Worm (Caenorhabditis elegans): ENCODE data around the gene dsl-4.

dsl-4 gene

ce11 chrX:14115480-14116161 lies 25.4 kb downstream of the dsl-4 start, which contains the start of gene F28H6.7:
F28H6.7 (plus strand) TSS chrX:14116111.
- peak; percentile 8 for TF ChIP-seq pax-3 (tag; optimal IDR thresholded peaks at IDR 0.05)
- TF ChIP-seq pag-3 (tag; optimal IDR thresholded peaks at IDR 0.05; ENCODE audit: borderline replicate concordance, insufficient read depth): no peak
- TF ChIP-seq C34B4.2 (tag; optimal IDR thresholded peaks at IDR 0.05): no peak
- peak in 2 of 3 experiments; percentile 4 to 15 for TF ChIP-seq dpl-1 (GFP tag; optimal IDR thresholded peaks at IDR 0.05)
- TF ChIP-seq nhr-237 (tag; optimal IDR thresholded peaks at IDR 0.05): no peak
- no peak for TF ChIP-seq hlh-17 (GFP tag; optimal IDR thresholded peaks at IDR 0.05; ENCODE audit: borderline replicate concordance)
- TF ChIP-seq elt-3 (tag; optimal IDR thresholded peaks at IDR 0.05): peak in 1 of 6 experiments; percentile 24
- TF ChIP-seq tbx-2 (tag; optimal IDR thresholded peaks at IDR 0.05): peak; percentile 29
- TF ChIP-seq lin-35 (GFP tag; optimal IDR thresholded peaks at IDR 0.05): peak in 1 of 2 experiments; percentile 70
- no peak for TF ChIP-seq C04F5.9 (tag; optimal IDR thresholded peaks at IDR 0.05)
- TF ChIP-seq jun-1 (tag; optimal IDR thresholded peaks at IDR 0.05): no peak
- peak in 1 of 2 experiments; percentile 16 for TF ChIP-seq mdl-1 (tag; optimal IDR thresholded peaks at IDR 0.05)
- no peak for TF ChIP-seq ets-5 (GFP tag; IDR thresholded peaks at IDR 0.05)
- no peak for TF ChIP-seq ceh-63 (GFP tag; optimal IDR thresholded peaks at IDR 0.05)
- TF ChIP-seq irx-1 (tag; optimal IDR thresholded peaks at IDR 0.05): no peak
- TF ChIP-seq nhr-12 (tag; optimal IDR thresholded peaks at IDR 0.05): no peak
- no peak for TF ChIP-seq aha-1 (tag; optimal IDR thresholded peaks at IDR 0.05)
- peak; percentile 9 for TF ChIP-seq fos-1 (tag; optimal IDR thresholded peaks at IDR 0.05)
- no peak for TF ChIP-seq nhr-28 (tag; optimal IDR thresholded peaks at IDR 0.05)
- peak; percentile 41 for TF ChIP-seq nhr-20 (tag; optimal IDR thresholded peaks at IDR 0.05)
- no peak for TF ChIP-seq fkh-8 (tag; optimal IDR thresholded peaks at IDR 0.05)
- TF ChIP-seq nhr-90 (tag; optimal IDR thresholded peaks at IDR 0.05; ENCODE audit: poor library complexity): peak; percentile 51
- TF ChIP-seq ceh-82 (tag; optimal IDR thresholded peaks at IDR 0.05): no peak
- peak; percentile 39 for TF ChIP-seq rnt-1 (tag; optimal IDR thresholded peaks at IDR 0.05)
- TF ChIP-seq ceh-90 (tag; optimal IDR thresholded peaks at IDR 0.05): no peak
- TF ChIP-seq lin-13 (GFP tag; optimal IDR thresholded peaks at IDR 0.05): no peak
- TF ChIP-seq egl-13 (tag; optimal IDR thresholded peaks at IDR 0.05): no peak
- TF ChIP-seq lsy-2 (tag; optimal IDR thresholded peaks at IDR 0.05): no peak
- peak; percentile 36 for TF ChIP-seq elt-2 (tag; optimal IDR thresholded peaks at IDR 0.05)
- TF ChIP-seq efl-1 (optimal IDR thresholded peaks at IDR 0.05): no peak
- no peak for TF ChIP-seq efl-1 (GFP tag; optimal IDR thresholded peaks at IDR 0.05 in 1 of 2)
- TF ChIP-seq nhr-47 (tag; optimal IDR thresholded peaks at IDR 0.05): peak; percentile 37
- TF ChIP-seq lir-3 (tag; optimal IDR thresholded peaks at IDR 0.05; ENCODE audit: poor library complexity): no peak
- peak; percentile 23 for TF ChIP-seq C16A3.4 (tag; optimal IDR thresholded peaks at IDR 0.05)
- TF ChIP-seq unc-98 (GFP tag; IDR thresholded peaks at IDR 0.05): no peak
- no peak for TF ChIP-seq sup-37 (GFP tag; optimal IDR thresholded peaks at IDR 0.05)
- no peak for TF ChIP-seq nhr-11 (tag; optimal IDR thresholded peaks at IDR 0.05)
- no peak for TF ChIP-seq alr-1 (tag; optimal IDR thresholded peaks at IDR 0.05; ENCODE audit: borderline replicate concordance)
- no peak for TF ChIP-seq lin-39 (tag; optimal IDR thresholded peaks at IDR 0.05)
- no peak for TF ChIP-seq nhr-84 (tag; optimal IDR thresholded peaks at IDR 0.05)
- TF ChIP-seq sptf-1 (tag; optimal IDR thresholded peaks at IDR 0.05): no peak
- no peak for TF ChIP-seq fkh-4 (tag; optimal IDR thresholded peaks at IDR 0.05; ENCODE audit: borderline replicate concordance)
- TF ChIP-seq ces-1 (GFP tag; optimal IDR thresholded peaks at IDR 0.05): no peak
- peak; percentile 24 for TF ChIP-seq xbp-1 (tag; optimal IDR thresholded peaks at IDR 0.05)
- peak in 1 of 2 experiments; percentile 8 for TF ChIP-seq ztf-11 (tag; optimal IDR thresholded peaks at IDR 0.05)
- TF ChIP-seq fkh-10 (GFP tag; optimal IDR thresholded peaks at IDR 0.05): peak; percentile 10
- no peak for TF ChIP-seq nhr-85 (tag)
- TF ChIP-seq nhr-19 (GFP tag; conservative IDR thresholded peaks at IDR 0.05): peak; percentile 34; the same call in 1 of the 2 replicates
- no peak for TF ChIP-seq isw-1 (GFP tag; IDR thresholded peaks at IDR 0.05)
- no peak for TF ChIP-seq aly-2 (tag; optimal IDR thresholded peaks at IDR 0.05)
- TF ChIP-seq Y116A8C.19 (tag; optimal IDR thresholded peaks at IDR 0.05; ENCODE audit: borderline replicate concordance): no peak
